Fruit fly (Drosophila melanogaster) whole organism, embryonic: ENCODE results near the gene pHCl-1.
A peak's percentile ranks its signal among the peaks of the same experiment; 100 is the strongest.

Experiments
- ATbp ChIP-seq: fragments of 200-800 bp; sonication (Bioruptor generic); optimal IDR thresholded peaks from 2 replicates; lab custom pipeline; 2017; ENCODE audit warnings: missing biosample characterization, mild to moderate bottlenecking, missing genetic modification characterization, missing genetic modification reagents
- Abd-B ChIP-seq: fragments of 200-800 bp; sonication (Bioruptor generic); optimal IDR thresholded peaks from 2 replicates; lab custom pipeline; 2018; ENCODE audit warnings: missing biosample characterization, mild to moderate bottlenecking, missing genetic modification characterization, moderate library complexity
- Atf3 ChIP-seq: fragments of 200-800 bp; sonication (Bioruptor generic); optimal IDR thresholded peaks from 3 replicates; lab custom pipeline; 2016; ENCODE audit warnings: missing biosample characterization, missing genetic modification characterization
- BEAF-32 ChIP-seq: fragments of 200-800 bp; sonication (Bioruptor generic); optimal IDR thresholded peaks from 3 replicates; lab custom pipeline; 2017; ENCODE audit warnings: missing biosample characterization, missing genetic modification characterization, mild to moderate bottlenecking, moderate library complexity, missing genetic modification reagents
- CG10565 ChIP-seq: fragments of 200-800 bp; sonication (Bioruptor generic); optimal IDR thresholded peaks from 3 replicates; lab custom pipeline; 2016; ENCODE audit warnings: missing biosample characterization, mild to moderate bottlenecking, missing genetic modification characterization
- CG11504 ChIP-seq: fragments of 200-800 bp; sonication (Bioruptor generic); optimal IDR thresholded peaks from 3 replicates; lab custom pipeline; 2019; ENCODE audit warnings: missing biosample characterization, mild to moderate bottlenecking, missing genetic modification characterization, moderate library complexity
- CG12236 ChIP-seq: fragments of 200-800 bp; sonication (Bioruptor generic); optimal IDR thresholded peaks from 2 replicates; lab custom pipeline; 2016; ENCODE audit warnings: missing biosample characterization, missing genetic modification characterization
- CG13287 ChIP-seq: fragments of 200-800 bp; sonication (Bioruptor generic); IDR thresholded peaks from 2 replicates; pipeline ENCODE4 v1.3.6; 2022; ENCODE audit warnings: missing biosample characterization, missing genetic modification characterization; ENCODE audit not compliant: partially characterized antibody
- CG13424 ChIP-seq: fragments of 200-800 bp; sonication (Bioruptor generic); optimal IDR thresholded peaks from 2 replicates; lab custom pipeline; 2019; ENCODE audit warnings: missing biosample characterization, mild to moderate bottlenecking, missing genetic modification characterization, moderate library complexity
- CG16813 ChIP-seq: fragments of 200-800 bp; sonication (Bioruptor generic); IDR thresholded peaks from 3 replicates; pipeline ENCODE4 v1.3.6; 2022; ENCODE audit warnings: missing biosample characterization, missing genetic modification characterization; ENCODE audit not compliant: partially characterized antibody
- CG18619 ChIP-seq: fragments of 200-800 bp; sonication (Bioruptor generic); optimal IDR thresholded peaks from 3 replicates; lab custom pipeline; 2017; ENCODE audit warnings: missing biosample characterization, mild to moderate bottlenecking, missing genetic modification characterization
- CG2120 ChIP-seq: fragments of 200-800 bp; sonication (Bioruptor generic); optimal IDR thresholded peaks from 3 replicates; lab custom pipeline; 2016; ENCODE audit warnings: missing biosample characterization, missing genetic modification characterization
- CG2875 ChIP-seq: fragments of 200-800 bp; sonication (Bioruptor generic); optimal IDR thresholded peaks from 2 replicates; lab custom pipeline; 2017; ENCODE audit warnings: missing biosample characterization, mild to moderate bottlenecking, missing genetic modification characterization, missing genetic modification reagents
- CG32767 ChIP-seq: fragments of 200-800 bp; sonication (Bioruptor generic); IDR thresholded peaks from 2 replicates; pipeline ENCODE4 v1.3.6; 2022; ENCODE audit warnings: missing biosample characterization, missing genetic modification characterization
- CG33213 ChIP-seq: fragments of 200-800 bp; sonication (Bioruptor generic); optimal IDR thresholded peaks from 3 replicates; lab custom pipeline; 2016; ENCODE audit warnings: missing biosample characterization, missing genetic modification characterization
- CG4404 ChIP-seq: fragments of 200-800 bp; sonication (Bioruptor generic); IDR thresholded peaks from 2 replicates; pipeline ENCODE4 v1.3.6; 2022; ENCODE audit warnings: missing biosample characterization, missing genetic modification characterization
- CG4730 ChIP-seq: fragments of 200-800 bp; sonication (Bioruptor generic); IDR thresholded peaks from 2 replicates; pipeline ENCODE4 v1.3.6; 2022; ENCODE audit warnings: missing biosample characterization, missing genetic modification characterization
- CG4820 ChIP-seq: fragments of 200-800 bp; sonication (Bioruptor generic); optimal IDR thresholded peaks from 3 replicates; lab custom pipeline; 2016; ENCODE audit warnings: missing biosample characterization, missing genetic modification characterization
- CG6272 ChIP-seq: fragments of 200-800 bp; sonication (Bioruptor generic); IDR thresholded peaks from 2 replicates; pipeline ENCODE4 v1.3.6; 2022; ENCODE audit warnings: missing biosample characterization, missing genetic modification characterization
- CG6654 ChIP-seq: fragments of 200-800 bp; sonication (Bioruptor generic); optimal IDR thresholded peaks from 2 replicates; lab custom pipeline; 2017; ENCODE audit warnings: missing biosample characterization, mild to moderate bottlenecking, missing genetic modification characterization
- CG8765 ChIP-seq: fragments of 200-800 bp; sonication (Bioruptor generic); IDR thresholded peaks from 2 replicates; pipeline ENCODE4 v1.3.6; 2022; ENCODE audit warnings: missing biosample characterization, missing genetic modification characterization
- CG9876 ChIP-seq: fragments of 200-800 bp; sonication (Bioruptor generic); optimal IDR thresholded peaks from 2 replicates; lab custom pipeline; 2016; ENCODE audit warnings: missing biosample characterization, missing genetic modification characterization
- Dip3 ChIP-seq: fragments of 200-800 bp; sonication (Bioruptor generic); optimal IDR thresholded peaks from 3 replicates; lab custom pipeline; 2016; ENCODE audit warnings: missing biosample characterization, missing genetic modification characterization
- Hr51 ChIP-seq, 2 experiments: fragments of 200-800 bp; sonication (Bioruptor generic); optimal IDR thresholded peaks; 2 replicates in 1 of 2; 3 replicates in 1 of 2; lab custom pipeline; 2016 to 2018; ENCODE audit warnings: missing biosample characterization in 2 of 2, missing genetic modification characterization in 2 of 2, mild to moderate bottlenecking in 1 of 2, moderate library complexity in 1 of 2
- Jarid2 ChIP-seq: fragments of 200-800 bp; sonication (Bioruptor generic); optimal IDR thresholded peaks from 3 replicates; lab custom pipeline; 2017; ENCODE audit warnings: mild to moderate bottlenecking, missing biosample characterization, missing genetic modification reagents, missing genetic modification characterization
- Lpt ChIP-seq: fragments of >200 bp; optimal IDR thresholded peaks from 2 replicates; lab custom pipeline; 2018; ENCODE audit warnings: missing biosample characterization, missing genetic modification characterization
- Mad ChIP-seq: fragments of 200-800 bp; sonication (Bioruptor generic); optimal IDR thresholded peaks from 2 replicates; lab custom pipeline; 2016; ENCODE audit warnings: missing biosample characterization, missing genetic modification characterization
- Ravus ChIP-seq: fragments of 200-800 bp; sonication (Bioruptor generic); IDR thresholded peaks from 2 replicates; pipeline ENCODE4 v1.3.6; 2022; ENCODE audit warnings: missing biosample characterization, missing genetic modification characterization
- aop ChIP-seq: fragments of 200-800 bp; sonication (Bioruptor generic); IDR thresholded peaks from 2 replicates; pipeline ENCODE4 v1.3.6; 2022; ENCODE audit warnings: missing biosample characterization, missing genetic modification characterization
- bab2 ChIP-seq: fragments of 200-800 bp; sonication (Bioruptor generic); optimal IDR thresholded peaks from 2 replicates; lab custom pipeline; 2016; ENCODE audit warnings: missing biosample characterization, missing genetic modification characterization
- ci ChIP-seq: fragments of 200-800 bp; sonication (Bioruptor generic); IDR thresholded peaks from 3 replicates; pipeline ENCODE4 v1.3.6; 2022; ENCODE audit warnings: missing biosample characterization, missing genetic modification characterization
- crc ChIP-seq: fragments of 200-800 bp; sonication (Bioruptor generic); optimal IDR thresholded peaks from 2 replicates; lab custom pipeline; 2016; ENCODE audit warnings: missing biosample characterization, missing genetic modification characterization
- dan ChIP-seq: fragments of 200-800 bp; sonication (Bioruptor generic); IDR thresholded peaks from 2 replicates; pipeline ENCODE4 v1.3.6; 2022; ENCODE audit warnings: missing biosample characterization, missing genetic modification characterization
- dpn ChIP-seq, 2 experiments: fragments of 200-800 bp; sonication (Bioruptor generic); optimal IDR thresholded peaks; 3 replicates each; lab custom pipeline; 2016; ENCODE audit warnings: missing biosample characterization in 2 of 2, missing genetic modification characterization in 2 of 2
- fru ChIP-seq: fragments of >200 bp; optimal IDR thresholded peaks from 2 replicates; lab custom pipeline; 2017
- gsb-n ChIP-seq: fragments of 200-800 bp; sonication (Bioruptor generic); optimal IDR thresholded peaks from 3 replicates; lab custom pipeline; 2018; ENCODE audit warnings: missing biosample characterization, mild to moderate bottlenecking, missing genetic modification characterization
- hbn ChIP-seq: fragments of 200-800 bp; sonication (Bioruptor generic); IDR thresholded peaks from 2 replicates; pipeline ENCODE4 v1.3.6; 2022; ENCODE audit warnings: missing biosample characterization, missing genetic modification characterization; ENCODE audit not compliant: partially characterized antibody
- maf-S ChIP-seq: fragments of 200-800 bp; sonication (Bioruptor generic); optimal IDR thresholded peaks from 2 replicates; lab custom pipeline; 2016; ENCODE audit warnings: missing biosample characterization, missing genetic modification characterization
- onecut ChIP-seq: fragments of 200-800 bp; sonication (Bioruptor generic); IDR thresholded peaks from 2 replicates; pipeline ENCODE4 v1.3.6; 2022; ENCODE audit warnings: missing biosample characterization, missing genetic modification characterization
- org-1 ChIP-seq: fragments of 200-800 bp; sonication (Bioruptor generic); optimal IDR thresholded peaks from 2 replicates; lab custom pipeline; 2017; ENCODE audit warnings: missing biosample characterization, missing genetic modification characterization
- pum ChIP-seq: fragments of 200-800 bp; sonication (Bioruptor generic); optimal IDR thresholded peaks from 2 replicates; lab custom pipeline; 2016; ENCODE audit warnings: missing biosample characterization, missing genetic modification characterization
- pzg ChIP-seq: fragments of 200-800 bp; sonication (Bioruptor generic); optimal IDR thresholded peaks from 3 replicates; lab custom pipeline; 2018; ENCODE audit warnings: missing biosample characterization, mild to moderate bottlenecking, missing genetic modification characterization, moderate library complexity
- sd ChIP-seq: fragments of 200-800 bp; sonication (Bioruptor generic); optimal IDR thresholded peaks from 3 replicates; lab custom pipeline; 2018; ENCODE audit warnings: missing biosample characterization, mild to moderate bottlenecking, missing genetic modification characterization, moderate library complexity
- sna ChIP-seq: fragments of 200-800 bp; sonication (Bioruptor generic); IDR thresholded peaks from 2 replicates; pipeline ENCODE4 v1.3.6; 2022; ENCODE audit warnings: missing biosample characterization, missing genetic modification characterization; ENCODE audit not compliant: partially characterized antibody
- sob ChIP-seq: fragments of 200-800 bp; sonication (Bioruptor generic); IDR thresholded peaks from 2 replicates; pipeline ENCODE4 v1.3.6; 2022; ENCODE audit warnings: missing biosample characterization, missing genetic modification characterization
- stc ChIP-seq: fragments of 200-800 bp; sonication (Bioruptor generic); IDR thresholded peaks from 2 replicates; pipeline ENCODE4 v1.3.6; 2022; ENCODE audit warnings: missing biosample characterization, missing genetic modification characterization
- tio ChIP-seq: fragments of 200-800 bp; sonication (Bioruptor generic); optimal IDR thresholded peaks from 2 replicates; lab custom pipeline; 2017; ENCODE audit warnings: missing biosample characterization, missing genetic modification characterization, inconsistent platforms
- tna ChIP-seq: fragments of 200-800 bp; sonication (Bioruptor generic); IDR thresholded peaks from 2 replicates; pipeline ENCODE4 v1.3.6; 2022; ENCODE audit warnings: missing biosample characterization, missing genetic modification characterization; ENCODE audit not compliant: partially characterized antibody
- ttk ChIP-seq: fragments of 200-800 bp; sonication (Bioruptor generic); IDR thresholded peaks from 2 replicates; pipeline ENCODE4 v2.1.2; 2022; ENCODE audit warnings: missing biosample characterization, missing genetic modification characterization
- usp ChIP-seq: fragments of >200 bp; optimal IDR thresholded peaks from 2 replicates; lab custom pipeline; 2017; ENCODE audit warnings: missing biosample characterization, missing genetic modification characterization
- vvl ChIP-seq: fragments of 200-800 bp; sonication (Bioruptor generic); IDR thresholded peaks from 2 replicates; pipeline ENCODE4 v1.3.6; 2022; ENCODE audit warnings: missing biosample characterization, missing genetic modification characterization
- zfh2 ChIP-seq: fragments of 200-800 bp; sonication (Bioruptor generic); optimal IDR thresholded peaks from 2 replicates; lab custom pipeline; 2016; ENCODE audit warnings: missing biosample characterization, missing genetic modification characterization

The pHCl-1 gene

dm6 chr3L:15832146-15832545, 66.7 kb downstream of the pHCl-1 start, which contains the start of gene CG12713 (continued):
- TF ChIP-seq CG2875 (GFP tag; lab: Kevin White, UChicago) (no peak), ttk (GFP tag; lab: Robert Waterston, UW) (no peak), bab2 (GFP tag; lab: Kevin White, UChicago) (peak; percentile 3), Hr51 (GFP tag; optimal IDR thresholded peaks at IDR 0.05; lab: Kevin White, UChicago) (no peak), CG6272 (GFP tag; lab: Robert Waterston, UW) (no peak), sob (no peak), pzg (GFP tag; lab: Kevin White, UChicago) (peak; percentile 89), aop (GFP tag; lab: Robert Waterston, UW) (no peak), vvl (GFP tag; lab: Robert Waterston, UW) (no peak), usp (no peak), Atf3 (GFP tag; lab: Kevin White, UChicago) (no peak), CG4404 (no peak), pum (GFP tag; lab: Kevin White, UChicago) (no peak), CG4820 (GFP tag; lab: Kevin White, UChicago) (no peak), crc (GFP tag; lab: Kevin White, UChicago) (no peak), CG13287 (GFP tag; lab: Robert Waterston, UW) (peak; percentile 88), sna (GFP tag; lab: Robert Waterston, UW) (peak; percentile 70), gsb-n (tag; lab: Kevin White, UChicago) (no peak), CG11504 (tag; lab: Kevin White, UChicago) (peak; percentile 57), onecut (no peak), CG2120 (GFP tag; lab: Kevin White, UChicago) (peak; percentile 53), maf-S (GFP tag; lab: Kevin White, UChicago) (peak; percentile 6), sd (tag; lab: Kevin White, UChicago) (no peak), BEAF-32 (GFP tag; lab: Kevin White, UChicago) (peak; percentile 91), CG6654 (no peak), CG4730 (GFP tag; lab: Robert Waterston, UW) (no peak), CG9876 (GFP tag; lab: Kevin White, UChicago) (no peak), Lpt (GFP tag; lab: Kevin White, UChicago) (no peak), Ravus (no peak), dan (no peak), ATbp (GFP tag; lab: Kevin White, UChicago) (no peak), CG33213 (GFP tag; lab: Kevin White, UChicago) (peak; percentile 36), Mad (no peak), tna (peak; percentile 74), CG18619 (GFP tag; lab: Kevin White, UChicago) (no peak), hbn (GFP tag; lab: Robert Waterston, UW) (peak; percentile 76), tio (GFP tag; lab: Kevin White, UChicago) (no peak), zfh2 (peak; percentile 42), org-1 (GFP tag; lab: Kevin White, UChicago) (no peak), CG8765 (GFP tag; lab: Robert Waterston, UW) (no peak), fru (lab: Kevin White, UChicago) (no peak), Dip3 (GFP tag; lab: Kevin White, UChicago) (no peak), CG16813 (GFP tag; lab: Robert Waterston, UW) (peak; percentile 87), stc (no peak), Jarid2 (GFP tag; lab: Kevin White, UChicago) (no peak), CG13424 (tag; lab: Kevin White, UChicago) (no peak), ci (GFP tag; lab: Robert Waterston, UW) (no peak), dpn (GFP tag; optimal IDR thresholded peaks at IDR 0.05; lab: Kevin White, UChicago) (peak; percentile 22 to 34), CG32767 (GFP tag; lab: Robert Waterston, UW) (0 out of 2 replicates have a peak, but pooled peaks have one; percentile 22), CG12236 (no peak), Abd-B (no peak), CG10565 (GFP tag; lab: Kevin White, UChicago) (no peak)
